Worm (Caenorhabditis elegans) whole organism, L3 larva: ENCODE measurements around the gene D1079.1.

ENCODE experiments used
- R02D3.7 ChIP-seq: fragments of 150-350 bp; optimal IDR thresholded peaks from 2 replicates; lab custom pipeline; 2014; ENCODE audit warnings: missing biosample characterization, missing genetic modification characterization
- ZK546.5 ChIP-seq: sonication (generic microtip); optimal IDR thresholded peaks from 2 replicates; lab custom pipeline; 2017; ENCODE audit warnings: missing biosample characterization, missing genetic modification characterization
- aly-2 ChIP-seq: fragments of 150-350 bp; optimal IDR thresholded peaks from 2 replicates; lab custom pipeline; 2014; ENCODE audit warnings: missing biosample characterization, missing genetic modification characterization
- ama-1 ChIP-seq: fragments of 150-350 bp; optimal IDR thresholded peaks from 2 replicates; lab custom pipeline; 2018
- ceh-28 ChIP-seq: fragments of 150-350 bp; optimal IDR thresholded peaks from 2 replicates; lab custom pipeline; 2014; ENCODE audit warnings: missing biosample characterization, missing genetic modification reagents, missing genetic modification characterization
- ceh-82 ChIP-seq: fragments of 150-350 bp; optimal IDR thresholded peaks from 2 replicates; lab custom pipeline; 2014; ENCODE audit warnings: missing biosample characterization, missing genetic modification characterization
- ceh-9 ChIP-seq: sonication (generic microtip); optimal IDR thresholded peaks from 2 replicates; lab custom pipeline; 2018; ENCODE audit warnings: missing biosample characterization, missing genetic modification characterization
- daf-12 ChIP-seq: fragments of 150-350 bp; optimal IDR thresholded peaks from 2 replicates; lab custom pipeline; 2014; ENCODE audit warnings: missing biosample characterization, missing genetic modification reagents, missing genetic modification characterization
- egl-27 ChIP-seq: sonication (generic microtip); optimal IDR thresholded peaks from 4 replicates; lab custom pipeline; 2017; ENCODE audit warnings: missing biosample characterization, missing genetic modification reagents, missing genetic modification characterization
- egl-5 ChIP-seq: fragments of 150-350 bp; optimal IDR thresholded peaks from 2 replicates; lab custom pipeline; 2017; ENCODE audit warnings: missing biosample characterization, missing genetic modification reagents, missing genetic modification characterization, inconsistent platforms
- elt-1 ChIP-seq: fragments of 150-350 bp; optimal IDR thresholded peaks from 2 replicates; lab custom pipeline; 2014; ENCODE audit warnings: missing biosample characterization, missing genetic modification characterization
- elt-2 ChIP-seq: sonication (generic microtip); optimal IDR thresholded peaks from 2 replicates; lab custom pipeline; 2016; ENCODE audit warnings: missing genetic modification reagents, mild to moderate bottlenecking, missing genetic modification characterization, missing compliant biosample characterization
- elt-3 ChIP-seq, 3 experiments: fragments of 150-350 bp in 1 of 3; sonication (generic microtip) in 2 of 3; optimal IDR thresholded peaks; 2 replicates in 2 of 3; 4 replicates in 1 of 3; lab custom pipeline; 2014 to 2017; ENCODE audit warnings: missing biosample characterization in 3 of 3, missing genetic modification characterization in 3 of 3
- eor-1 ChIP-seq, 2 experiments: fragments of 150-350 bp; optimal IDR thresholded peaks; 2 replicates each; lab custom pipeline; 2014 to 2018; ENCODE audit warnings: missing biosample characterization in 2 of 2, missing genetic modification characterization in 2 of 2
- fkh-2 ChIP-seq: fragments of 150-350 bp; optimal IDR thresholded peaks from 2 replicates; lab custom pipeline; 2014; ENCODE audit warnings: missing biosample characterization, missing genetic modification reagents, missing genetic modification characterization
- hmg-11 ChIP-seq: sonication (generic microtip); optimal IDR thresholded peaks from 2 replicates; lab custom pipeline; 2016; ENCODE audit warnings: missing genetic modification characterization, missing compliant biosample characterization
- jun-1 ChIP-seq: fragments of 150-350 bp; optimal IDR thresholded peaks from 2 replicates; lab custom pipeline; 2014; ENCODE audit warnings: missing biosample characterization, missing genetic modification reagents, missing genetic modification characterization
- lsy-12 ChIP-seq: sonication (generic microtip); optimal IDR thresholded peaks from 2 replicates; lab custom pipeline; 2016; ENCODE audit warnings: mild to moderate bottlenecking, missing genetic modification characterization, missing compliant biosample characterization
- mdl-1 ChIP-seq: fragments of 150-350 bp; optimal IDR thresholded peaks from 2 replicates; lab custom pipeline; 2014; ENCODE audit warnings: missing biosample characterization, missing genetic modification characterization
- mml-1 ChIP-seq: fragments of 150-350 bp; sonication (generic microtip); optimal IDR thresholded peaks from 3 replicates; lab custom pipeline; 2014; ENCODE audit warnings: missing biosample characterization, missing genetic modification characterization
- nfya-1 ChIP-seq: sonication (generic microtip); optimal IDR thresholded peaks from 2 replicates; lab custom pipeline; 2017; ENCODE audit warnings: missing genetic modification characterization, mild to moderate bottlenecking, missing compliant biosample characterization, antibody characterized with exemption, moderate library complexity; ENCODE audit not compliant: insufficient read depth
- nhr-11 ChIP-seq: fragments of 150-350 bp; optimal IDR thresholded peaks from 2 replicates; lab custom pipeline; 2014; ENCODE audit warnings: missing biosample characterization, missing genetic modification characterization
- nhr-12 ChIP-seq: fragments of 150-350 bp; optimal IDR thresholded peaks from 2 replicates; lab custom pipeline; 2014; ENCODE audit warnings: missing biosample characterization, missing genetic modification characterization
- nhr-23 ChIP-seq: fragments of 150-350 bp; optimal IDR thresholded peaks from 2 replicates; lab custom pipeline; 2014; ENCODE audit warnings: missing biosample characterization, missing genetic modification reagents, missing genetic modification characterization
- nhr-237 ChIP-seq: fragments of 150-350 bp; optimal IDR thresholded peaks from 2 replicates; lab custom pipeline; 2014; ENCODE audit warnings: missing biosample characterization, missing genetic modification characterization
- nhr-25 ChIP-seq: sonication (generic microtip); optimal IDR thresholded peaks from 2 replicates; lab custom pipeline; 2017; ENCODE audit warnings: missing biosample characterization, missing genetic modification characterization
- nhr-28 ChIP-seq: fragments of 150-350 bp; optimal IDR thresholded peaks from 2 replicates; lab custom pipeline; 2014; ENCODE audit warnings: missing biosample characterization, missing genetic modification characterization
- nhr-43 ChIP-seq: sonication (generic microtip); optimal IDR thresholded peaks from 2 replicates; lab custom pipeline; 2016; ENCODE audit warnings: mild to moderate bottlenecking, missing genetic modification characterization, missing compliant biosample characterization; ENCODE audit not compliant: poor library complexity, severe bottlenecking
- nhr-67 ChIP-seq: fragments of 150-350 bp; optimal IDR thresholded peaks from 2 replicates; lab custom pipeline; 2014; ENCODE audit warnings: missing biosample characterization, missing genetic modification characterization
- nhr-76 ChIP-seq: fragments of 150-350 bp; sonication (generic microtip); optimal IDR thresholded peaks from 5 replicates; lab custom pipeline; 2014; ENCODE audit warnings: missing biosample characterization, missing genetic modification characterization
- nhr-77 ChIP-seq: fragments of 150-350 bp; optimal IDR thresholded peaks from 2 replicates; lab custom pipeline; 2014; ENCODE audit warnings: missing biosample characterization, missing genetic modification characterization
- pqm-1 ChIP-seq: fragments of 150-350 bp; optimal IDR thresholded peaks from 2 replicates; lab custom pipeline; 2017; ENCODE audit warnings: missing biosample characterization, missing genetic modification characterization, inconsistent platforms
- skn-1 ChIP-seq: fragments of 150-350 bp; optimal IDR thresholded peaks from 2 replicates; lab custom pipeline; 2014; ENCODE audit warnings: missing biosample characterization, missing genetic modification characterization
- snpc-4 ChIP-seq: fragments of 150-350 bp; optimal IDR thresholded peaks from 2 replicates; lab custom pipeline; 2014; ENCODE audit warnings: missing biosample characterization, missing genetic modification characterization
- unc-39 ChIP-seq: sonication (generic microtip); optimal IDR thresholded peaks from 4 replicates; lab custom pipeline; 2017; ENCODE audit warnings: missing biosample characterization, missing genetic modification characterization
- unc-62 ChIP-seq: fragments of 150-350 bp; sonication (generic microtip); optimal IDR thresholded peaks from 4 replicates; lab custom pipeline; 2014; ENCODE audit warnings: missing biosample characterization, missing genetic modification reagents, missing genetic modification characterization
- zag-1 ChIP-seq: fragments of 150-350 bp; optimal IDR thresholded peaks from 2 replicates; lab custom pipeline; 2014; ENCODE audit warnings: missing biosample characterization, missing genetic modification characterization
- ztf-4 ChIP-seq: fragments of 150-350 bp; optimal IDR thresholded peaks from 2 replicates; lab custom pipeline; 2014; ENCODE audit warnings: missing biosample characterization, missing genetic modification characterization

The D1079.1 gene

DNA sequence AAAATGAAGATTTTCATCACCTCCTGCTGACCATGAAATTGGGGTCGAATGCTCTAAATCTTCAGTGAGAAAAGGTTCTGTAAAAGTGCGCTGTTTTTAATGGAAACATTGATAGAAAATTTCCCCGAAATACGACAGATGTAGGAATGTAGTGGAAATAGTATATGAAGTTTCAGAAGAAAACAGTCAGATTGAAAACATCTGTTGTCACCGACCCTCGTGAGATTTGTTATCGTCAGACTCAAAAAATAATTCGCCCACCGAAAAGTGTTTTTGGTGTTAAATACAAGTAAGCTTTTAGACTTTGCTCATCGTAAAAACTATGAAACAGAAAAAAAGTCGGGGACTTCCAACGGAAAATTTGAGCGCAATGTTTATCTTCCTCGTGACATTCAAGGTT lies 38.1 kb upstream of the D1079.1 start, which contains the start of gene F14H12.8:
Gene F14H12.8 (minus strand): TSS at position 101 of the 400 bp plus-strand sequence.
- TF ChIP-seq snpc-4 (tag; lab: Kevin White, UChicago) (no peak), fkh-2 (tag; lab: Kevin White, UChicago) (no peak), unc-62 (GFP tag; lab: Kevin White, UChicago) (no peak), aly-2 (tag; lab: Kevin White, UChicago) (no peak), ZK546.5 (tag; lab: Kevin White, UChicago) (no peak), egl-5 (tag; lab: Kevin White, UChicago) (no peak), nhr-67 (tag; lab: Kevin White, UChicago) (no peak)

DNA sequence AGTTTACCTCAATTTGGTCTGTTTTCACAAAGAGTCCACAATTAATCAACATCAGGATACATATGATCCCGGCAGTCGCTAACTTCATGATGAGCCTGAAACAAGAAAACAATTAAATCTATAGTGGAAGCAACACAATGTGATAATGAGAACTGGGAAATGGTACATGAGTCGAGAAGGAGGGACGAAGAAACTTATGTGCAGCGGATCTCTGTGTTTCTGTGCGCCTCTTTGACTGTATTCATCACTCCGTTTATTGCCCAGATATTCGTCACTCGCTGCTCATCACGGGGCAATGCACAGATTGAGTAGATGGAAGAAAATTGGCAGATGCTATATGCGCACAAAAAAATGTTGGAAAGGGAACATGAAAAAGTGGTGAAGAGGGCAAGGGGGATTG lies 36.7 kb upstream of the D1079.1 start, which contains the start of gene R160.3:
Gene R160.3 (minus strand): TSS at position 101 of the 400 bp plus-strand sequence.
- TF ChIP-seq ztf-4 (tag; lab: Kevin White, UChicago): no peak
- TF ChIP-seq hmg-11 (tag; lab: Kevin White, UChicago): no peak
- no peak for TF ChIP-seq ama-1 (lab: Kevin White, UChicago)
- no peak for TF ChIP-seq lsy-12
- TF ChIP-seq jun-1: no peak
- TF ChIP-seq fkh-2 (tag; lab: Kevin White, UChicago): no peak
- TF ChIP-seq mml-1: no peak
- TF ChIP-seq nhr-25 (tag; lab: Kevin White, UChicago): no peak
- TF ChIP-seq nhr-237 (tag; lab: Kevin White, UChicago): no peak
- TF ChIP-seq mdl-1 (tag; lab: Kevin White, UChicago): no peak
- TF ChIP-seq ceh-28 (tag; lab: Kevin White, UChicago): no peak
- TF ChIP-seq skn-1 (tag; lab: Kevin White, UChicago): no peak
- TF ChIP-seq nhr-28: no peak
- TF ChIP-seq ceh-82: no peak
- TF ChIP-seq egl-27 (tag; lab: Kevin White, UChicago): no peak
- TF ChIP-seq nhr-43 (tag; lab: Kevin White, UChicago): no peak
- TF ChIP-seq R02D3.7 (tag; lab: Kevin White, UChicago): no peak
- TF ChIP-seq nfya-1 (tag; lab: Kevin White, UChicago): no peak
- no peak for TF ChIP-seq unc-39

DNA sequence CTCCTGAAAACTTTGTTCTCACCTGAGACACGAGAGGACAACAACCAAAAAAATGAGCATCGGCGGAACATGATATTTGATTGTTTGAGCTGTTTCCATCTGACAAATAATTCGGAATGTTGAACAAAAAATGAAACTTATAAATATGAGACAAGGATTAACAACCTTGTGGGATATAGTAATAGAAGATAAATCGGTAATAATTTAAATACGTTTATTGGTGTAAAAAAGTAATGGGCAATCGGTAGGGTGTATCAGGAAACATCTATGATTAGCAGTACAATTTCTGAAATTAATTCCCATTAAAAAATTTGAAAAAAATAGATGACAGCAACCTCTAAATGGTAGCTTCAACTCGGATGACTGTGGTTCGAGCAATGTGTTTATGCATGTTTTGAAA lies 35.5 kb upstream of the D1079.1 start, which contains the start of gene R160.10:
Gene R160.10 (minus strand): TSS at position 101 of the 400 bp plus-strand sequence.
- no peak for TF ChIP-seq pqm-1 (tag; lab: Kevin White, UChicago)
- no peak for TF ChIP-seq nhr-28
- TF ChIP-seq nhr-25 (tag; lab: Kevin White, UChicago): no peak
- no peak for TF ChIP-seq mdl-1 (tag; lab: Kevin White, UChicago)
- no peak for TF ChIP-seq zag-1
- no peak for TF ChIP-seq nhr-23
- TF ChIP-seq snpc-4 (tag; lab: Kevin White, UChicago): no peak
- no peak for TF ChIP-seq eor-1 (tag; optimal IDR thresholded peaks at IDR 0.05; lab: Kevin White, UChicago)
- TF ChIP-seq elt-3 (tag; optimal IDR thresholded peaks at IDR 0.05; lab: Kevin White, UChicago): no peak
- no peak for TF ChIP-seq jun-1
- no peak for TF ChIP-seq daf-12 (tag; lab: Kevin White, UChicago)
- TF ChIP-seq ceh-9: no peak
- no peak for TF ChIP-seq ZK546.5 (tag; lab: Kevin White, UChicago)
- TF ChIP-seq hmg-11 (tag; lab: Kevin White, UChicago): no peak
- no peak for TF ChIP-seq ama-1 (lab: Kevin White, UChicago)
- no peak for TF ChIP-seq nhr-11 (tag; lab: Kevin White, UChicago)
- TF ChIP-seq nhr-12: no peak
- TF ChIP-seq nhr-77 (tag; lab: Kevin White, UChicago): no peak
- no peak for TF ChIP-seq ceh-28 (tag; lab: Kevin White, UChicago)
- TF ChIP-seq elt-1: no peak
- TF ChIP-seq, all 47 proteins: peak for 0

DNA sequence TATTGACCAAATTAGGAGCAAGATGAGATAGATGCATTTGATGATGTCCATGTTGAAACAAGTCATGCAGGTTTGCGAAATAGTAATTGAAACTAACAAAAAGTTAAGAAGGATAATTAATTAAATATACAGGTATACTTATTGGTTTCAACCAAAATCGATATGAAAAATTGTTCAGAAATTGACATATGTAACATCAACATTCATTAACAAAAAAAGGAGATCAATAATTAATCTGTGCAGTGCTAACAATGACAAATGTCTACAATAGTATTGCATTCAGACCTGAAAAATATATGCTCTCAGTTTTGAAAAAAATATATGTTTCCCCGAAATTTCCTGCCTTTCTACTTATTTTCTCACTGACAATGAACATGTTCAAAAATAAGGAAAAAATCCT lies 34.2 kb upstream of the D1079.1 start, which contains the start of gene R160.4:
Gene R160.4 (minus strand): TSS at position 101 of the 400 bp plus-strand sequence.
- no peak for TF ChIP-seq elt-2
- TF ChIP-seq nhr-43 (tag; lab: Kevin White, UChicago): no peak
- TF ChIP-seq unc-39: no peak
- no peak for TF ChIP-seq nhr-23
- TF ChIP-seq aly-2 (tag; lab: Kevin White, UChicago): no peak
- no peak for TF ChIP-seq skn-1 (tag; lab: Kevin White, UChicago)
- no peak for TF ChIP-seq daf-12 (tag; lab: Kevin White, UChicago)
- no peak for TF ChIP-seq nhr-67 (tag; lab: Kevin White, UChicago)
- TF ChIP-seq zag-1: no peak
- TF ChIP-seq nhr-76 (tag; lab: Kevin White, UChicago): no peak
- no peak for TF ChIP-seq ama-1 (lab: Kevin White, UChicago)
- no peak for TF ChIP-seq R02D3.7 (tag; lab: Kevin White, UChicago)
- TF ChIP-seq nfya-1 (tag; lab: Kevin White, UChicago): no peak
- no peak for TF ChIP-seq lsy-12
- TF ChIP-seq nhr-28: no peak
